Worm (Caenorhabditis elegans) whole organism, L4 larva: ENCODE measurements around the gene Y42G9A.2.

ENCODE experiments used
- mxl-3 ChIP-seq: fragments of 200-800 bp; sonication (Bioruptor generic); optimal IDR thresholded peaks from 2 replicates; lab custom pipeline; 2018; ENCODE audit warnings: mild to moderate bottlenecking, missing genetic modification characterization, missing compliant biosample characterization
- snpc-4 ChIP-seq: fragments of 150-350 bp; optimal IDR thresholded peaks from 2 replicates; lab custom pipeline; 2014; ENCODE audit warnings: missing biosample characterization, missing genetic modification characterization

DNA sequence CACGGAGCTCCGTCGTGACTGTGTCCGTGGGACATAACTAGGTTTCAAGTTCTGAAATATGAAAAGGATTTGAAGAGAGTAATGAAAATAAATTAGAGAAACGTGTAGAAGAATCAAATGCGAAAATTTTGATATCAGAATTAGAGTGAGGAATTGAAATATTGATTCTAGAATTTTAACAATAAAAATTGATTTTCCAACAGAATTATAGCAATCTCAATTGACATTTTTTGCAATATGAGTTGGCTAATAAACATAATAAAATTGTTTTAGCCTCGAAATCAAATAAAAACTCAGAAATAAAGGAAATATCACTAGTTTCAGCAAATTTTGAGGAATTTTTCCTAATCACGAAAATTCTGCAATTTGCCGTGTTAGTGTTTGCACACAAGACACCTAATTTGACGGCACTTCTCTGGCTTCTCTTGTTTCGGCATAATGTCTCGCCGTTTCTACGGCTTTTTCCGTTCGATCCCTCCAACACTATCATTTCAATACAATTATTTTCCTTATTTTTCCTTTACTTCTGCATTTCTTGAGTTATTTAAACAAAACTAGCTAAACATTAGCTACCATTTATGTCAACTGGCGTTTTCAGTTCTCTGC is 31.6 kb upstream of the Y42G9A.2 start, which contains the start of gene nmt-1:
- TF ChIP-seq snpc-4 (tag; lab: Kevin White, UChicago) (no peak), mxl-3 (GFP tag; lab: Kevin White, UChicago) (no peak)
